Fruit fly (Drosophila melanogaster) whole organism, pupa: ENCODE results near the gene Clc.

Source experiments
- CG14655 ChIP-seq: fragments of 200-800 bp; sonication (Bioruptor generic); optimal IDR thresholded peaks from 3 replicates; lab custom pipeline; 2017; ENCODE audit warnings: mild to moderate bottlenecking, missing biosample characterization, missing genetic modification reagents, missing genetic modification characterization
- CG15710 ChIP-seq: fragments of 200-800 bp; sonication (Bioruptor generic); optimal IDR thresholded peaks from 2 replicates; lab custom pipeline; 2018; ENCODE audit warnings: missing biosample characterization, mild to moderate bottlenecking, missing genetic modification characterization, moderate library complexity
- CG32121 ChIP-seq: fragments of 200-800 bp; sonication (Bioruptor generic); IDR thresholded peaks from 2 replicates; pipeline ENCODE4 v1.3.6; 2022; ENCODE audit warnings: missing biosample characterization, missing genetic modification characterization
- CG8301 ChIP-seq: fragments of 200-800 bp; sonication (Bioruptor generic); optimal IDR thresholded peaks from 2 replicates; lab custom pipeline; 2018; ENCODE audit warnings: missing biosample characterization, mild to moderate bottlenecking, missing genetic modification characterization
- EcR ChIP-seq: fragments of 200-800 bp; sonication (Bioruptor generic); optimal IDR thresholded peaks from 3 replicates; lab custom pipeline; 2019; ENCODE audit warnings: missing biosample characterization, missing genetic modification characterization, mild to moderate bottlenecking, moderate library complexity, missing genetic modification reagents
- Ets98B ChIP-seq: fragments of 200-800 bp; sonication (Bioruptor generic); IDR thresholded peaks from 2 replicates; pipeline ENCODE4 v1.3.6; 2022; ENCODE audit warnings: missing biosample characterization, missing genetic modification characterization
- Pif1A ChIP-seq: fragments of 200-800 bp; sonication (Bioruptor generic); optimal IDR thresholded peaks from 3 replicates; lab custom pipeline; 2016; ENCODE audit warnings: missing biosample characterization, missing genetic modification characterization
- Pif1B ChIP-seq: fragments of 200-800 bp; sonication (Bioruptor generic); optimal IDR thresholded peaks from 3 replicates; lab custom pipeline; 2016; ENCODE audit warnings: missing biosample characterization, missing genetic modification characterization
- Snoo ChIP-seq: fragments of 200-800 bp; sonication (Bioruptor generic); optimal IDR thresholded peaks from 3 replicates; lab custom pipeline; 2017; ENCODE audit warnings: missing biosample characterization, mild to moderate bottlenecking, missing genetic modification characterization, inconsistent platforms

- TF ChIP-seq CG14655 (GFP tag; lab: Kevin White, UChicago) (no peak), Ets98B (GFP tag; lab: Robert Waterston, UW) (no peak), CG15710 (tag; lab: Kevin White, UChicago) (no peak), CG8301 (tag; lab: Kevin White, UChicago) (no peak), EcR (GFP tag; lab: Kevin White, UChicago) (no peak), Pif1A (GFP tag; lab: Kevin White, UChicago) (no peak), Snoo (tag; lab: Kevin White, UChicago) (no peak), Pif1B (GFP tag; lab: Kevin White, UChicago) (no peak), CG32121 (GFP tag; lab: Robert Waterston, UW) (no peak)
Measured at dm6 chr3L:20201538-20201937, 39.3 kb upstream of the Clc start, which contains the start of gene obst-F.
